Worm (Caenorhabditis elegans) whole organism, L3 larva: Measurements from ENCODE around the gene F46C5.7.

Source experiments
- nhr-43 ChIP-seq: sonication (generic microtip); optimal IDR thresholded peaks from 2 replicates; lab custom pipeline; 2016; ENCODE audit warnings: mild to moderate bottlenecking, missing genetic modification characterization, missing compliant biosample characterization; ENCODE audit not compliant: poor library complexity, severe bottlenecking
- unc-62 ChIP-seq: fragments of 150-350 bp; sonication (generic microtip); optimal IDR thresholded peaks from 4 replicates; lab custom pipeline; 2014; ENCODE audit warnings: missing biosample characterization, missing genetic modification reagents, missing genetic modification characterization

ce11 chrII:8822711-8823110, 16.4 kb upstream of the F46C5.7 start:
- TF ChIP-seq unc-62 (GFP tag; lab: Kevin White, UChicago) (no peak), nhr-43 (tag; lab: Kevin White, UChicago) (peak; percentile 99)
